Worm (Caenorhabditis elegans): ENCODE measurements around the gene chil-27.

The chil-27 gene

DNA sequence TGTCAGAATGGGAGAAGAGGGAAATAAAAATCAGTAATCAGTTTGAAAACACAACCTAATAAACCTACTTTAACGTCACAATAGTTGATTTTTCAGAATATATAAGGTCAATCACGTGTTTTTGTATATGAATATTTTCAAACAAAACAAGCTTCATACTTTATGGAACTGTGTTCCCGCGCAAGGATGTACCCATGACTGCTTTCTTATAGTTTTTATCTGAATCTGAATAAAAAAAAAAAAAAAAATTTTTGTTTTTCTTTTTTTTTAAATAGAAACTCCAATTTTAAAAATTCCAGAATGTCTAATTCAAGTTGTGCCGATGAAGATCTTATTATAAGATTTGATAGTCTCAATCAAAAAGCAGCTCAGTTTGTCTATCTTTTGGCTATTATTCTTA, 50.8 kb downstream of the chil-27 start, which contains the start of gene sra-2:
Gene sra-2 (plus strand): TSS at position 301 of the 400 bp plus-strand sequence.
- TF ChIP-seq egl-27 (tag; optimal IDR thresholded peaks at IDR 0.05), result no peak
- no peak for TF ChIP-seq Y75B8A.6 (GFP tag; IDR thresholded peaks at IDR 0.05)
- no peak for TF ChIP-seq tra-1 (GFP tag; IDR thresholded peaks at IDR 0.05)
- no peak for TF ChIP-seq daf-16 (GFP tag; optimal IDR thresholded peaks at IDR 0.05)
- no peak for TF ChIP-seq daf-16 (tag; optimal IDR thresholded peaks at IDR 0.05)
- no peak for TF ChIP-seq dmd-8 (GFP tag; IDR thresholded peaks at IDR 0.05)
- TF ChIP-seq cey-2 (tag; optimal IDR thresholded peaks at IDR 0.05; ENCODE audit: borderline replicate concordance, insufficient read depth), result no peak
- TF ChIP-seq arid-1 (GFP tag; conservative IDR thresholded peaks at IDR 0.05), result no peak
- TF ChIP-seq unc-130 (GFP tag; optimal IDR thresholded peaks at IDR 0.05), result no peak
- no peak for TF ChIP-seq lim-7 (GFP tag; IDR thresholded peaks at IDR 0.05)
- no peak for TF ChIP-seq pha-4 (GFP tag; IDR thresholded peaks at IDR 0.05)
- TF ChIP-seq pha-4 (tag; optimal IDR thresholded peaks at IDR 0.05), result no peak
